Worm (Caenorhabditis elegans) whole organism, L4/young adult: ENCODE measurements around the gene dhhc-14.

Experiments used
- W03F9.2 ChIP-seq: fragments of 150-350 bp; optimal IDR thresholded peaks from 2 replicates; lab custom pipeline; 2014; ENCODE audit warnings: missing biosample characterization, missing genetic modification characterization
- dao-5 ChIP-seq: sonication (generic microtip); optimal IDR thresholded peaks from 2 replicates; lab custom pipeline; 2016; ENCODE audit warnings: missing genotype, missing genetic modification characterization, moderate library complexity, missing compliant biosample characterization
- him-1 ChIP-seq: sonication (generic microtip); optimal IDR thresholded peaks from 2 replicates; lab custom pipeline; 2016; ENCODE audit warnings: missing genotype, missing genetic modification reagents, missing genetic modification characterization, missing compliant biosample characterization

dhhc-14 gene

ce11 chrX:8580217-8580616 is 28.1 kb downstream of the dhhc-14 start, which contains the start of gene F18E9.4:
TSS of gene F18E9.4 (plus strand) at chrX:8580517.
- TF ChIP-seq dao-5 = no peak
- TF ChIP-seq W03F9.2 (tag; lab: Kevin White, UChicago) = no peak
- TF ChIP-seq him-1 (tag; lab: Kevin White, UChicago) = no peak

- TF ChIP-seq W03F9.2 (tag; lab: Kevin White, UChicago) (no peak), dao-5 (no peak), him-1 (tag; lab: Kevin White, UChicago) (no peak)
Measured at ce11 chrX:8581447-8581846, 29.4 kb downstream of the dhhc-14 start, which contains the start of gene F18E9.8. TSS of gene F18E9.8 (minus strand) at chrX:8581547.

- TF ChIP-seq W03F9.2 (tag; lab: Kevin White, UChicago) (no peak), him-1 (tag; lab: Kevin White, UChicago) (no peak), dao-5 (no peak)
Measured at ce11 chrX:8582767-8583360, 30.8 kb downstream of the dhhc-14 start.

- TF ChIP-seq dao-5 = no peak
- no peak for TF ChIP-seq him-1 (tag; lab: Kevin White, UChicago)
- no peak for TF ChIP-seq W03F9.2 (tag; lab: Kevin White, UChicago)
Measured at ce11 chrX:8584825-8585384, 32.8 kb downstream of the dhhc-14 start.

ce11 chrX:8585837-8586236 is 33.8 kb downstream of the dhhc-14 start, which contains the start of gene F18E9.3:
TSS of gene F18E9.3 (plus strand) at chrX:8586147.
- TF ChIP-seq him-1 (tag; lab: Kevin White, UChicago) (no peak), dao-5 (no peak), W03F9.2 (tag; lab: Kevin White, UChicago) (no peak)

ce11 chrX:8592881-8593280 is 40.8 kb downstream of the dhhc-14 start, which contains the start of gene nlp-7:
TSS of gene nlp-7 (plus strand) at chrX:8593181.
- TF ChIP-seq him-1 (tag; lab: Kevin White, UChicago) (no peak), W03F9.2 (tag; lab: Kevin White, UChicago) (no peak), dao-5 (no peak)

ce11 chrX:8597647-8598046 is 45.6 kb downstream of the dhhc-14 start, which contains the start of gene F18E9.7:
TSS of gene F18E9.7 (minus strand) at chrX:8597747.
- TF ChIP-seq him-1 (tag; lab: Kevin White, UChicago) (no peak), W03F9.2 (tag; lab: Kevin White, UChicago) (no peak), dao-5 (no peak)

- TF ChIP-seq him-1 (tag; lab: Kevin White, UChicago) (no peak), W03F9.2 (tag; lab: Kevin White, UChicago) (no peak), dao-5 (no peak)
Measured at ce11 chrX:8598491-8598890, 46.4 kb downstream of the dhhc-14 start.

ce11 chrX:8599725-8600124 is 47.6 kb downstream of the dhhc-14 start:
- TF ChIP-seq him-1 (tag; lab: Kevin White, UChicago) = no peak
- no peak for TF ChIP-seq dao-5
- TF ChIP-seq W03F9.2 (tag; lab: Kevin White, UChicago) = no peak

ce11 chrX:8601235-8601634 is 49.2 kb downstream of the dhhc-14 start, which contains the start of gene F18E9.1:
TSS of gene F18E9.1 (plus strand) at chrX:8601535.
- TF ChIP-seq dao-5 (no peak), W03F9.2 (tag; lab: Kevin White, UChicago) (no peak), him-1 (tag; lab: Kevin White, UChicago) (no peak)

ce11 chrX:8602722-8603427 is 50.8 kb downstream of the dhhc-14 start:
- no peak for TF ChIP-seq him-1 (tag; lab: Kevin White, UChicago)
- no peak for TF ChIP-seq dao-5

ce11 chrX:8604160-8604559 is 52.1 kb downstream of the dhhc-14 start:
- TF ChIP-seq dao-5 (no peak), him-1 (tag; lab: Kevin White, UChicago) (no peak), W03F9.2 (tag; lab: Kevin White, UChicago) (no peak)

- TF ChIP-seq him-1 (tag; lab: Kevin White, UChicago) (no peak), W03F9.2 (tag; lab: Kevin White, UChicago) (no peak), dao-5 (no peak)
Measured at ce11 chrX:8605005-8605404, 52.9 kb downstream of the dhhc-14 start, which contains the start of the genes H35N09.2 and H35N09.1. TSS of gene H35N09.2 (minus strand) at chrX:8605058. TSS of gene H35N09.1 (plus strand) at chrX:8605339.
